Worm (Caenorhabditis elegans) whole organism, L4 larva: ENCODE measurements around the gene hch-1.

Experiments used
- D1046.2 ChIP-seq: fragments of 200-800 bp; sonication (Bioruptor generic); IDR thresholded peaks from 2 replicates; pipeline ENCODE4 v1.3.6; 2022; ENCODE audit warnings: missing genetic modification characterization, missing compliant biosample characterization
- F37D6.2 ChIP-seq: sonication (generic microtip); optimal IDR thresholded peaks from 2 replicates; lab custom pipeline; 2016; ENCODE audit warnings: mild to moderate bottlenecking, missing genetic modification characterization, missing compliant biosample characterization
- F49E8.2 ChIP-seq: sonication (generic microtip); optimal IDR thresholded peaks from 2 replicates; lab custom pipeline; 2016; ENCODE audit warnings: missing compliant biosample characterization, mild to moderate bottlenecking, missing genetic modification characterization, borderline replicate concordance
- T20F7.1 ChIP-seq: fragments of 200-800 bp; sonication (Bioruptor generic); optimal IDR thresholded peaks from 2 replicates; lab custom pipeline; 2018; ENCODE audit warnings: mild to moderate bottlenecking, missing genetic modification characterization, missing compliant biosample characterization
- T26A8.4 ChIP-seq: fragments of 200-800 bp; sonication (Bioruptor generic); IDR thresholded peaks from 2 replicates; pipeline ENCODE4 v1.3.6; 2022; ENCODE audit warnings: missing genetic modification characterization, missing compliant biosample characterization
- Y105C5A.15 ChIP-seq: fragments of 200-800 bp; sonication (Bioruptor generic); IDR thresholded peaks from 2 replicates; pipeline ENCODE4 v1.3.6; 2022; ENCODE audit warnings: missing genetic modification characterization, missing compliant biosample characterization
- aha-1 ChIP-seq: fragments of 150-350 bp; peaks from one replicate; lab custom pipeline; 2014; ENCODE audit warnings: missing biosample characterization, missing genetic modification characterization
- ceh-20 ChIP-seq: fragments of 200-800 bp; sonication (Bioruptor generic); IDR thresholded peaks from 2 replicates; pipeline ENCODE4 v1.3.6; 2022; ENCODE audit warnings: missing genetic modification reagents, missing genetic modification characterization, missing compliant biosample characterization
- ceh-28 ChIP-seq: fragments of 150-350 bp; optimal IDR thresholded peaks from 2 replicates; lab custom pipeline; 2014; ENCODE audit warnings: missing biosample characterization, missing genetic modification reagents, missing genetic modification characterization
- ceh-32 ChIP-seq: sonication (generic microtip); optimal IDR thresholded peaks from 2 replicates; lab custom pipeline; 2016; ENCODE audit warnings: mild to moderate bottlenecking, missing genetic modification characterization, missing compliant biosample characterization; ENCODE audit not compliant: poor library complexity
- cey-2 ChIP-seq: sonication (generic microtip); optimal IDR thresholded peaks from 3 replicates; lab custom pipeline; 2017; ENCODE audit warnings: missing genetic modification characterization, mild to moderate bottlenecking, missing compliant biosample characterization, antibody characterized with exemption, borderline replicate concordance; ENCODE audit not compliant: insufficient read depth
- dmd-6 ChIP-seq: fragments of 200-800 bp; sonication (Bioruptor generic); IDR thresholded peaks from 2 replicates; pipeline ENCODE4 v1.3.6; 2022; ENCODE audit warnings: missing genetic modification reagents, missing genetic modification characterization, missing compliant biosample characterization
- dmd-9 ChIP-seq: fragments of 200-800 bp; sonication (Bioruptor generic); IDR thresholded peaks from 2 replicates; pipeline ENCODE4 v1.3.6; 2022; ENCODE audit warnings: missing genetic modification reagents, missing genetic modification characterization, missing compliant biosample characterization
- duxl-1 ChIP-seq: sonication (generic microtip); optimal IDR thresholded peaks from 2 replicates; lab custom pipeline; 2016; ENCODE audit warnings: mild to moderate bottlenecking, missing genetic modification characterization, moderate library complexity, missing compliant biosample characterization; ENCODE audit not compliant: poor library complexity
- gei-8 ChIP-seq: fragments of 200-800 bp; sonication (Bioruptor generic); optimal IDR thresholded peaks from 2 replicates; lab custom pipeline; 2018; ENCODE audit warnings: mild to moderate bottlenecking, missing genetic modification characterization, missing compliant biosample characterization
- hlh-11 ChIP-seq: fragments of 200-800 bp; sonication (Bioruptor generic); optimal IDR thresholded peaks from 2 replicates; lab custom pipeline; 2018; ENCODE audit warnings: mild to moderate bottlenecking, missing genetic modification characterization, missing compliant biosample characterization
- hmg-1.1 ChIP-seq: fragments of 200-800 bp; sonication (Bioruptor generic); IDR thresholded peaks from 2 replicates; pipeline ENCODE4 v1.3.6; 2022; ENCODE audit warnings: missing genetic modification reagents, missing genetic modification characterization, missing compliant biosample characterization
- lin-1 ChIP-seq: fragments of 200-800 bp; sonication (Bioruptor generic); IDR thresholded peaks from 2 replicates; pipeline ENCODE4 v1.3.6; 2022; ENCODE audit warnings: missing genetic modification reagents, missing genetic modification characterization, missing compliant biosample characterization
- lin-13 ChIP-seq: fragments of 150-350 bp; optimal IDR thresholded peaks from 2 replicates; lab custom pipeline; 2014; ENCODE audit warnings: missing biosample characterization, missing genetic modification reagents, missing genetic modification characterization
- lin-15B ChIP-seq: fragments of 150-350 bp; sonication (generic microtip); optimal IDR thresholded peaks from 3 replicates; lab custom pipeline; 2014; ENCODE audit warnings: missing biosample characterization, missing genetic modification characterization
- lin-29 ChIP-seq: fragments of 200-800 bp; sonication (Bioruptor generic); IDR thresholded peaks from 2 replicates; pipeline ENCODE4 v1.3.6; 2022; ENCODE audit warnings: missing genetic modification reagents, missing genetic modification characterization, missing compliant biosample characterization
- lin-39 ChIP-seq: fragments of 150-350 bp; optimal IDR thresholded peaks from 2 replicates; lab custom pipeline; 2014; ENCODE audit warnings: missing biosample characterization, missing genetic modification reagents, missing genetic modification characterization
- madf-5 ChIP-seq, 2 experiments: fragments of 200-800 bp; sonication (Bioruptor generic); IDR thresholded peaks; 2 replicates each; pipeline ENCODE4 v1.3.6; 2022; ENCODE audit warnings: missing compliant biosample characterization in 2 of 2, missing genetic modification characterization in 2 of 2
- mdl-1 ChIP-seq, 2 experiments: fragments of 150-350 bp in 1 of 2; sonication (generic microtip) in 1 of 2; optimal IDR thresholded peaks; 2 replicates each; lab custom pipeline; 2014 to 2017; ENCODE audit warnings: missing biosample characterization in 2 of 2, missing genetic modification characterization in 2 of 2
- mep-1 ChIP-seq: fragments of 150-350 bp; sonication (generic microtip); optimal IDR thresholded peaks from 3 replicates; lab custom pipeline; 2014; ENCODE audit warnings: missing biosample characterization, missing genetic modification characterization
- mes-2 ChIP-seq: sonication (generic microtip); optimal IDR thresholded peaks from 2 replicates; lab custom pipeline; 2016; ENCODE audit warnings: missing genotype, mild to moderate bottlenecking, missing genetic modification characterization, missing compliant biosample characterization; ENCODE audit not compliant: poor library complexity, severe bottlenecking
- mxl-2 ChIP-seq: fragments of 200-800 bp; sonication (Bioruptor generic); conservative IDR thresholded peaks from 2 replicates; pipeline ENCODE4 v1.3.6; 2022; ENCODE audit warnings: missing genetic modification reagents, missing genetic modification characterization, missing compliant biosample characterization
- mxl-3 ChIP-seq: fragments of 200-800 bp; sonication (Bioruptor generic); optimal IDR thresholded peaks from 2 replicates; lab custom pipeline; 2018; ENCODE audit warnings: mild to moderate bottlenecking, missing genetic modification characterization, missing compliant biosample characterization
- nhr-10 ChIP-seq: fragments of 150-350 bp; optimal IDR thresholded peaks from 2 replicates; lab custom pipeline; 2014; ENCODE audit warnings: missing biosample characterization, missing genetic modification characterization
- nhr-11 ChIP-seq: fragments of 150-350 bp; optimal IDR thresholded peaks from 2 replicates; lab custom pipeline; 2014; ENCODE audit warnings: missing biosample characterization, missing genetic modification characterization
- nhr-111 ChIP-seq: fragments of 200-800 bp; sonication (Bioruptor generic); optimal IDR thresholded peaks from 2 replicates; lab custom pipeline; 2018; ENCODE audit warnings: mild to moderate bottlenecking, missing genetic modification characterization, missing compliant biosample characterization
- nhr-28 ChIP-seq: fragments of 150-350 bp; optimal IDR thresholded peaks from 2 replicates; lab custom pipeline; 2014; ENCODE audit warnings: missing biosample characterization, missing genetic modification characterization
- nhr-42 ChIP-seq: fragments of 200-800 bp; sonication (Bioruptor generic); IDR thresholded peaks from 2 replicates; pipeline ENCODE4 v1.3.6; 2022; ENCODE audit warnings: missing genetic modification characterization, missing compliant biosample characterization
- nhr-6 ChIP-seq: fragments of 150-350 bp; optimal IDR thresholded peaks from 2 replicates; lab custom pipeline; 2014; ENCODE audit warnings: missing biosample characterization, missing genetic modification characterization
- pqm-1 ChIP-seq: sonication (generic microtip); optimal IDR thresholded peaks from 2 replicates; lab custom pipeline; 2017; ENCODE audit warnings: missing biosample characterization, missing genetic modification characterization
- saeg-2 ChIP-seq: fragments of 200-800 bp; sonication (Bioruptor generic); IDR thresholded peaks from 2 replicates; pipeline ENCODE4 v1.3.6; 2022; ENCODE audit warnings: missing genetic modification reagents, missing genetic modification characterization, missing compliant biosample characterization
- sdz-12 ChIP-seq: fragments of 200-800 bp; sonication (Bioruptor generic); optimal IDR thresholded peaks from 2 replicates; lab custom pipeline; 2018; ENCODE audit warnings: mild to moderate bottlenecking, missing genetic modification characterization, missing compliant biosample characterization
- set-16 ChIP-seq: fragments of 200-800 bp; sonication (Bioruptor generic); IDR thresholded peaks from 2 replicates; pipeline ENCODE4 v1.3.6; 2022; ENCODE audit warnings: missing genetic modification reagents, missing genetic modification characterization, missing compliant biosample characterization
- skn-1 ChIP-seq: fragments of 150-350 bp; optimal IDR thresholded peaks from 2 replicates; lab custom pipeline; 2014; ENCODE audit warnings: missing biosample characterization, missing genetic modification characterization
- snpc-1.2 ChIP-seq: fragments of 200-800 bp; sonication (Bioruptor generic); IDR thresholded peaks from 2 replicates; pipeline ENCODE4 v1.3.6; 2022; ENCODE audit warnings: missing genetic modification reagents, missing genetic modification characterization, missing compliant biosample characterization
- spr-1 ChIP-seq: sonication (generic microtip); optimal IDR thresholded peaks from 2 replicates; lab custom pipeline; 2016; ENCODE audit warnings: mild to moderate bottlenecking, missing genetic modification characterization, missing compliant biosample characterization
- tag-97 ChIP-seq: fragments of 200-800 bp; sonication (Bioruptor generic); IDR thresholded peaks from 2 replicates; pipeline ENCODE4 v1.3.6; 2022; ENCODE audit warnings: missing genetic modification characterization, missing compliant biosample characterization
- unc-62 ChIP-seq, 3 experiments: fragments of 150-350 bp in 1 of 3; sonication (generic microtip); optimal IDR thresholded peaks in 2 of 3; peaks in 1 of 3; 1 replicate in 1 of 3; 2 replicates in 2 of 3; lab custom pipeline; 2014 to 2017; ENCODE audit warnings: missing biosample characterization in 3 of 3, missing genetic modification characterization in 3 of 3, missing genetic modification reagents in 3 of 3, missing genotype in 1 of 3
- zfp-2 ChIP-seq: sonication (generic microtip); optimal IDR thresholded peaks from 2 replicates; lab custom pipeline; 2016; ENCODE audit warnings: mild to moderate bottlenecking, missing genetic modification characterization, missing compliant biosample characterization

hch-1 gene

DNA sequence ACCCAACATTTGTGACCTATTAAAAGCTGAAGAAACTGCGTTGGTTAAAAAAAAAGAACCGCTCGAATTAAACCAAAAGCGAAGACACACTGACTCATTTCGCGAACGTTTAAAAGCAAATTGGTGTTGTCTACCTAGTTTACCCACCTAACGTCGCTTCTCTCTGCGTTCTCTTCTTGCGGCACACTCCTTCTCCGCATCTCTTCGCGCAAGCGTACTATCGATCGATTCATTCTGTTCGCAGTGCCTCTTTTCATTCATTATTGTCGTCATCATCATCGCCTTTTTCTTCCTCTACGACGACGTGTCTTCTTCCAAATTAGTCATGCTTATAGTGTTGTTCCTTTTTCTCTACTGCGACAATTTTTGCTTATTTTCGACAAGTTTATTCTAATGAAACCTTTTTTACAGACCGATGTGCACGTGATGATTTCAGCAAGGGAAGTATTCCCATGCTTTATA, 11.4 kb upstream of the hch-1 start, which contains the start of gene atrn-1:
Gene atrn-1, plus strand, starts transcription at position 412 of the 462 bp plus-strand sequence.
- peak; percentile 57 for TF ChIP-seq ceh-28 (tag; lab: Kevin White, UChicago)
- TF ChIP-seq mxl-3 (GFP tag; lab: Kevin White, UChicago): peak; percentile 6
- TF ChIP-seq unc-62 (GFP tag; optimal IDR thresholded peaks at IDR 0.05 in 1 of 2; lab: Kevin White, UChicago): peak in 1 of 2 experiments; percentile 54
- TF ChIP-seq unc-62 (tag; optimal IDR thresholded peaks at IDR 0.05; lab: Kevin White, UChicago): no peak
- peak; percentile 2 for TF ChIP-seq nhr-28 (tag; lab: Kevin White, UChicago)
- TF ChIP-seq aha-1 (tag; lab: Kevin White, UChicago): peak; percentile 45
- no peak for TF ChIP-seq D1046.2 (GFP tag; lab: Robert Waterston, UW)
- peak; percentile 23 for TF ChIP-seq hlh-11 (tag; lab: Kevin White, UChicago)
- TF ChIP-seq ceh-32 (tag; lab: Kevin White, UChicago): no peak
- TF ChIP-seq mep-1 (tag; lab: Kevin White, UChicago): peak; percentile 15
- TF ChIP-seq hmg-1.1 (GFP tag; lab: Robert Waterston, UW): 0 out of 2 replicates have a peak, but pooled peaks have one; percentile 21

ce11 chrX:14709591-14709990, 9.8 kb upstream of the hch-1 start:
- peak in 1 of 2 experiments; percentile 10 for TF ChIP-seq mdl-1 (tag; optimal IDR thresholded peaks at IDR 0.05; lab: Kevin White, UChicago)
- no peak for TF ChIP-seq F37D6.2 (tag; lab: Kevin White, UChicago)
- peak; percentile 21; the same call in 1 of the 2 replicates for TF ChIP-seq dmd-6 (GFP tag; lab: Robert Waterston, UW)
- no peak for TF ChIP-seq Y105C5A.15
- TF ChIP-seq nhr-28 (tag; lab: Kevin White, UChicago): peak; percentile 23
- no peak for TF ChIP-seq saeg-2 (GFP tag; lab: Robert Waterston, UW)

DNA sequence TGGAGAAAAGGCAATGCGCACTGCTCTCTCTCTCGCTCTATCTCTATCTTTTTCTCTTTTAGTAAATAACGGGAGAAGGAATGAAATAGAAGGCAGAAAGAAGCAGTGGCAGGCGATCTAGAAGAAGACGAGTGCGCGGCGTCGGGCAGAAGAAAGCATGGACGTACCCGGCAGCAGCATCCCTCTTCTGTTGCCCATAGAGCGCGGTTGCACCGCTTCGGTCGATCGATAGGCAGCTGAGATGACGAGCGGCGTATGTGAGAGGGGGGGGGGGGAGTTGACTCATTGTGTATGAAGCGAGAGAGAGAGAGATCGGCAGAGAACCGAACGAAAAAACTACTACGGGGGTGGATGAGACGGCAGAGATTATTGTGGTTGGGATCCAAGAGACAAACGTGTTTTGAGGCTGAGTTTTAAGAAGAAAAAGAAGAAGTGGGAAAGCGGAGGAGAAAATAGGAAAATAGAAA, 8.4 kb upstream of the hch-1 start:
- TF ChIP-seq T20F7.1 (peak; percentile 81), nhr-111 (GFP tag; lab: Kevin White, UChicago) (no peak), madf-5 (GFP tag; IDR thresholded peaks at IDR 0.05; lab: Robert Waterston, UW) (no peak), lin-29 (GFP tag; lab: Robert Waterston, UW) (no peak), zfp-2 (tag; lab: Kevin White, UChicago) (peak; percentile 58), lin-13 (GFP tag; lab: Kevin White, UChicago) (peak; percentile 89), sdz-12 (GFP tag; lab: Kevin White, UChicago) (no peak), lin-1 (GFP tag; lab: Robert Waterston, UW) (0 out of 2 replicates have a peak, but pooled peaks have one; percentile 52), Y105C5A.15 (no peak), lin-39 (tag; lab: Kevin White, UChicago) (no peak), nhr-6 (tag; lab: Kevin White, UChicago) (peak; percentile 90), gei-8 (GFP tag; lab: Kevin White, UChicago) (peak; percentile 82), mes-2 (tag; lab: Kevin White, UChicago) (peak; percentile 76), snpc-1.2 (0 out of 2 replicates have a peak, but pooled peaks have one; percentile 24), ceh-20 (peak; percentile 88; the same call in 1 of the 2 replicates), lin-15B (tag; lab: Kevin White, UChicago) (no peak), nhr-11 (peak; percentile 92), skn-1 (no peak), nhr-42 (0 out of 2 replicates have a peak, but pooled peaks have one; percentile 46), spr-1 (tag; lab: Kevin White, UChicago) (peak; percentile 84), hmg-1.1 (GFP tag; lab: Robert Waterston, UW) (peak; percentile 95), hlh-11 (tag; lab: Kevin White, UChicago) (peak; percentile 99), dmd-9 (GFP tag; lab: Robert Waterston, UW) (0 out of 2 replicates have a peak, but pooled peaks have one; percentile 65), duxl-1 (tag; lab: Kevin White, UChicago) (no peak), F49E8.2 (tag; lab: Kevin White, UChicago) (no peak), mxl-3 (GFP tag; lab: Kevin White, UChicago) (peak; percentile 97), T26A8.4 (peak; percentile 90), cey-2 (tag; lab: Kevin White, UChicago) (no peak), nhr-10 (tag; lab: Kevin White, UChicago) (peak; percentile 72), tag-97 (GFP tag; lab: Robert Waterston, UW) (no peak), pqm-1 (no peak), mxl-2 (GFP tag; lab: Robert Waterston, UW) (0 out of 2 replicates have a peak, but pooled peaks have one; percentile 37), set-16 (GFP tag; lab: Robert Waterston, UW) (peak; percentile 99)
